Worm (Caenorhabditis elegans): ENCODE results near the gene ncr-2.

Gene ncr-2

DNA sequence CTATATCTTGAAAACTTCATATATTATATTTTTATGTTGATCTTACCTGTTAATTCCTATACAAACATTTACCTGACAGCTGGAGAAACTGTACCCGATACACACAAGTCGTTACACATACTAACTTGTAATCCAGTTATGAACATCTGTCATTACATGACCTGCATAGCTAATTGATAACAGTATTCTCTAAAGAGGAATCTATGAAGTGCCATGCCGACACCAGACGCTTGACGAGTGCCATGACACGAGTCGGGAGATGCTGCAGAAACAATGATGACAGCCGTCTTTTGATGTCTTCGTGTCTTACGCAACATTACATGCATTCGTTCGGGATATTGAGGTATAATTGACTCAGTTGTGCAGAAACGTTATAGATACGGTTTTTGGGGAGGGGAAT is 38.1 kb upstream of the ncr-2 start:
- TF ChIP-seq ztf-11 (tag; optimal IDR thresholded peaks at IDR 0.05) (no peak), bed-3 (GFP tag; optimal IDR thresholded peaks at IDR 0.05) (no peak), tbx-8 (GFP tag; optimal IDR thresholded peaks at IDR 0.05) (no peak), elt-1 (tag; optimal IDR thresholded peaks at IDR 0.05; ENCODE audit: borderline replicate concordance, insufficient read depth) (no peak), ham-2 (GFP tag; optimal IDR thresholded peaks at IDR 0.05) (no peak), nhr-2 (tag; optimal IDR thresholded peaks at IDR 0.05) (peak; percentile 31), cnd-1 (tag; optimal IDR thresholded peaks at IDR 0.05) (no peak), lin-13 (tag; optimal IDR thresholded peaks at IDR 0.05) (no peak), zip-8 (tag; optimal IDR thresholded peaks at IDR 0.05) (peak; percentile 27), mab-5 (tag; optimal IDR thresholded peaks at IDR 0.05) (no peak), ceh-43 (GFP tag; optimal IDR thresholded peaks at IDR 0.05) (no peak)

DNA sequence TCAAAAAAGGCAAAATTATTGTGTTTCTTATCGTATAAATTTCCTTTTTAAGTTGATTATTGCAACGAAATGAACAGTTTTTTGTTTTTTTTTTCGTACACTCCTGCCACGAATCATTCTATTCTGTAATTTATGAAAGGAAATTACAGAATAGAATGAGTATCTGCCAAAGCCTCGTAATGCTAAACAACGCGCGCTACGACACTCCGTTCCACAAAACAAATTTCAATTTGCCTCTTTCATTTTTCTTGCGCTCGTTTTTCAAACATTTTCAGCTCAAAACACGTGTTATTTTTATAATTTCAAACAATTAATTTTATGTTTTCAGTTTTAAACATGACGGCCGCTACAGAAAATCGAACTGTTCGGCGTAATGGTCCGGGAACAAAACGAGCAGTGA is 33.4 kb upstream of the ncr-2 start, which contains the start of gene mob-4:
Gene mob-4 (plus strand): TSS at position 329 of the 400 bp plus-strand sequence.
- no peak for TF ChIP-seq unc-62 (GFP tag; optimal IDR thresholded peaks at IDR 0.05)
- no peak for TF ChIP-seq nhr-28 (tag; optimal IDR thresholded peaks at IDR 0.05)
- no peak for TF ChIP-seq mab-5 (tag; optimal IDR thresholded peaks at IDR 0.05)

DNA sequence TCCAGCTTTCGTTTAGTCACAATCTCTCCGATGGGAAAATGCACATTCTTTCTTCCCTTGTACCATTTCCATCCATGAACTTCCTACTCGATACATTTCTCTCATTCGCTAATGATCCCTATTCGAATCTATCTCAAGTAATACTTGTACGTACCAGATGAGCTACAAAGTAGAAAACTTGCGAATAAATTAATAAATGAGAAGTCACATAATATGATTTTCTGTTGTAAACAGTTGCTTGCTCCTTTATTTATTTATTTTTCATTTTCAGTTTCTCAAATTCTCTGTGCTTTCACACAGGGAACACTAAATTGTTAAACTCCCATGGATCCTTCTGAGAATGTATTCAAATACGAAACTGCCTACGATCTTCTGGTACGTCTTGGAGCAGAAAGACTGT is 32.0 kb upstream of the ncr-2 start, which contains the start of gene rfs-1:
Gene rfs-1 (plus strand): TSS at position 301 of the 400 bp plus-strand sequence.
- TF ChIP-seq unc-62 (GFP tag; optimal IDR thresholded peaks at IDR 0.05) = no peak
- TF ChIP-seq bed-3 (GFP tag; optimal IDR thresholded peaks at IDR 0.05) = no peak
- no peak for TF ChIP-seq lin-32 (GFP tag; optimal IDR thresholded peaks at IDR 0.05)
- no peak for TF ChIP-seq drap-1 (GFP tag; optimal IDR thresholded peaks at IDR 0.05)
- TF ChIP-seq lsy-2 (tag; optimal IDR thresholded peaks at IDR 0.05) = no peak
- TF ChIP-seq zip-8 (tag; optimal IDR thresholded peaks at IDR 0.05) = no peak

DNA sequence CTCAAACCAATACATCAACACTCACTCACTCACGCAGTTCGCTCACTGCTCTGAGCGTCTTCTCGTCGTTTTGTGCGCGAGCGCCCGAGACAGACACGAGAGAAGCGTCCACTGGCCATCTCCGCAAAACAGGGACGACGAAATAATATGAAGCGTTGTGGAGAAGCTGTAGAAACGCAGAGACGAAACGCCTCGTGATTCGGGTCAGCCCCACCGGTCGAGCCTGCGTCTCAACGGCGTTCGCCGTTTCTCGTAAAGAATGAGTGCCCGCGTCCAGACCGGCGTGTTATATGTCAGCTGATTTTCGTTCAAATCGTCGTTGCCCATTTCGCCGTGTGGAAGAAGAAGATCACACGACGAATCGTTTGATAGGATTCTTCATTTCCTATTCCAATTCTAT is 30.6 kb upstream of the ncr-2 start, which contains the start of gene fbxl-1:
Gene fbxl-1 (plus strand): TSS at position 320 of the 400 bp plus-strand sequence.
- TF ChIP-seq elt-3 (tag; optimal IDR thresholded peaks at IDR 0.05) (no peak), nhr-2 (tag; optimal IDR thresholded peaks at IDR 0.05) (no peak), sem-2 (GFP tag; optimal IDR thresholded peaks at IDR 0.05) (no peak), drap-1 (GFP tag; optimal IDR thresholded peaks at IDR 0.05) (peak; percentile 34), pha-4 (tag; optimal IDR thresholded peaks at IDR 0.05) (no peak), mls-2 (tag; optimal IDR thresholded peaks at IDR 0.05) (peak; percentile 35), snpc-4 (tag; optimal IDR thresholded peaks at IDR 0.05) (no peak), lin-32 (GFP tag; optimal IDR thresholded peaks at IDR 0.05) (no peak), lsy-2 (tag; optimal IDR thresholded peaks at IDR 0.05) (no peak), nhr-28 (tag; optimal IDR thresholded peaks at IDR 0.05) (no peak), unc-120 (tag; optimal IDR thresholded peaks at IDR 0.05; ENCODE audit: poor library complexity, severe bottlenecking) (peak; percentile 71), ceh-43 (GFP tag; optimal IDR thresholded peaks at IDR 0.05) (no peak), ztf-11 (tag; optimal IDR thresholded peaks at IDR 0.05) (no peak), mep-1 (tag; optimal IDR thresholded peaks at IDR 0.05) (no peak), blmp-1 (tag; optimal IDR thresholded peaks at IDR 0.05) (no peak), nhr-76 (tag; optimal IDR thresholded peaks at IDR 0.05) (no peak), flh-1 (GFP tag; optimal IDR thresholded peaks at IDR 0.05) (no peak), ceh-83 (GFP tag; optimal IDR thresholded peaks at IDR 0.05) (no peak), hlh-1 (tag; optimal IDR thresholded peaks at IDR 0.05) (no peak), zip-8 (tag; optimal IDR thresholded peaks at IDR 0.05) (no peak), nhr-12 (tag; optimal IDR thresholded peaks at IDR 0.05) (no peak), ham-2 (GFP tag; optimal IDR thresholded peaks at IDR 0.05) (peak; percentile 33), M03D4.4 (tag; optimal IDR thresholded peaks at IDR 0.05) (no peak), unc-62 (GFP tag; optimal IDR thresholded peaks at IDR 0.05) (no peak)

DNA sequence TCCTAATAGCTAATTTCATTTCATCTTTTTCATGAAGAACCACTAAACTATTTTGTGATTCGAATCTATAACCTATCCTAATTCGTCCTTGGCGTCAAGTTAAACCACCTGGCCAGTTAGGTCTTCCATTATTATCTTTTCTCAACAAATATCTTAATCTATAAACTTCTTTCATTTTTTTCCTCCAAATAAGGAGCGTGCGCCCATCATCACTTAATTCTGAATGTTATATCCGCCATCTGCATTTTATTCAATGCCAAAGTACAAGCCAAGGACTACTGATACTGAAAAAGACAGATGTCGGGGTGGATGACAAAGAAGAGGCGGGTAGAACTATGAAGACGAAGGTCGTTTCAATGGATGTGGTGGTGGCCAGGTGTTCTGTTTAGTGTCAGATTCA is 29.2 kb upstream of the ncr-2 start:
- TF ChIP-seq tbx-8 (GFP tag; optimal IDR thresholded peaks at IDR 0.05) (no peak), elt-3 (tag; optimal IDR thresholded peaks at IDR 0.05) (no peak), unc-39 (tag; optimal IDR thresholded peaks at IDR 0.05) (no peak), elt-1 (tag; optimal IDR thresholded peaks at IDR 0.05; ENCODE audit: borderline replicate concordance, insufficient read depth) (no peak), lin-13 (tag; optimal IDR thresholded peaks at IDR 0.05) (no peak), mep-1 (tag; optimal IDR thresholded peaks at IDR 0.05) (no peak), sptf-1 (tag; optimal IDR thresholded peaks at IDR 0.05) (no peak), drap-1 (GFP tag; optimal IDR thresholded peaks at IDR 0.05) (no peak), pha-4 (tag; optimal IDR thresholded peaks at IDR 0.05) (no peak), lsy-2 (tag; optimal IDR thresholded peaks at IDR 0.05) (no peak), flh-1 (GFP tag; optimal IDR thresholded peaks at IDR 0.05) (no peak)
